Fruit fly (Drosophila melanogaster) S2 (cell line): ENCODE measurements around the gene Wnt5.

Experiments
- CG8478 ChIP-seq: fragments of >200 bp; optimal IDR thresholded peaks from 2 replicates; lab custom pipeline; 2018
- CTCF ChIP-seq, 2 experiments: fragments of >200 bp; optimal IDR thresholded peaks; 2 replicates each; lab custom pipeline; 2018

DNA sequence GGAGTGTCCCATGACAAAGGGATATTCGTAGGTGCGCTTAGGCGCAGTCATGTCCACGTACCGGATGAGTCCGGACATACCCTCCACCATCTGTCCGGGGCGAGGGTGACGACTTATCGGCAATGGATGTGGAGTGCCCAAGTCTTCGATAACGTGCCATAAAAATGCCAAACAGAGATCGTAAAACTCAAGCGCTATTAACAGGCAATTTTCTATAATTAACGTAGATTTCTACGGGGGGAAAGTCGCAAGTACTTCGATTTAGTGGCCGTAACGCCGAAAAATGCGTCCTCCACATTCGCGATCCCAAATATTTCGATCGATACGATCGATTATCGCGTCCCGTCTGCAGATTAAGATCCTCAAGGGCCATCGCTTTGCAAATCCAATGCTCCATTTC, 4.2 kb upstream of the Wnt5 start:
- TF ChIP-seq CTCF (optimal IDR thresholded peaks at IDR 0.05; lab: Kevin White, UChicago), result no peak
- no peak for TF ChIP-seq CG8478 (lab: Kevin White, UChicago)
